Worm (Caenorhabditis elegans): ENCODE results near the gene pmpl-1.

ce11 chrX:3804837-3805236 lies 17.0 kb downstream of the pmpl-1 start, which contains the start of gene F35A5.2:
- no peak for TF ChIP-seq nhr-77 (tag; optimal IDR thresholded peaks at IDR 0.05)
- no peak for TF ChIP-seq nhr-23 (tag; optimal IDR thresholded peaks at IDR 0.05)
- no peak for TF ChIP-seq elt-3 (tag; optimal IDR thresholded peaks at IDR 0.05)
- no peak for TF ChIP-seq nhr-21 (tag; optimal IDR thresholded peaks at IDR 0.05)
- no peak for TF ChIP-seq mab-5 (tag; optimal IDR thresholded peaks at IDR 0.05)
- TF ChIP-seq unc-62 (GFP tag; optimal IDR thresholded peaks at IDR 0.05): no peak
- no peak for TF ChIP-seq fos-1 (tag; optimal IDR thresholded peaks at IDR 0.05)
- TF ChIP-seq nhr-12 (tag; optimal IDR thresholded peaks at IDR 0.05): no peak
- no peak for TF ChIP-seq nhr-237 (tag; optimal IDR thresholded peaks at IDR 0.05)
- TF ChIP-seq sma-3 (GFP tag; optimal IDR thresholded peaks at IDR 0.05): no peak
- TF ChIP-seq sem-4 (tag; optimal IDR thresholded peaks at IDR 0.05): no peak
- TF ChIP-seq lin-11 (tag; optimal IDR thresholded peaks at IDR 0.05): no peak
- no peak for TF ChIP-seq blmp-1 (tag; optimal IDR thresholded peaks at IDR 0.05; ENCODE audit: insufficient read depth)
- no peak for TF ChIP-seq nhr-129 (tag; optimal IDR thresholded peaks at IDR 0.05)
